Worm (Caenorhabditis elegans) whole organism, young adult: Measurements from ENCODE around the gene srt-74.

Source experiments
- C17E4.6 ChIP-seq: fragments of 200-800 bp; sonication (Bioruptor generic); IDR thresholded peaks from 2 replicates; pipeline ENCODE4 v1.3.6; 2022; ENCODE audit warnings: missing genetic modification reagents, missing genetic modification characterization, missing compliant biosample characterization
- D2030.7 ChIP-seq: fragments of 200-800 bp; sonication (Bioruptor generic); IDR thresholded peaks from 2 replicates; pipeline ENCODE4 v1.3.6; 2022; ENCODE audit warnings: missing genetic modification reagents, missing genetic modification characterization, missing compliant biosample characterization
- ama-1 ChIP-seq, 3 experiments: fragments of 150-350 bp in 1 of 3; sonication (generic microtip) in 2 of 3; optimal IDR thresholded peaks; 2 replicates each; lab custom pipeline; 2014 to 2018; ENCODE audit warnings: missing biosample characterization in 2 of 3, missing genetic modification characterization in 2 of 3, missing genetic modification reagents in 2 of 3
- attf-3 ChIP-seq: fragments of 200-800 bp; sonication (Bioruptor generic); conservative IDR thresholded peaks from 2 replicates; pipeline ENCODE4 v1.3.6; 2022; ENCODE audit warnings: missing genetic modification reagents, missing genetic modification characterization, missing compliant biosample characterization
- egl-44 ChIP-seq: fragments of 200-800 bp; sonication (Bioruptor generic); IDR thresholded peaks from 2 replicates; pipeline ENCODE4 v1.3.6; 2022; ENCODE audit warnings: missing genetic modification reagents, missing genetic modification characterization, missing compliant biosample characterization
- egrh-3 ChIP-seq: fragments of 200-800 bp; sonication (Bioruptor generic); IDR thresholded peaks from 2 replicates; pipeline ENCODE4 v1.3.6; 2022; ENCODE audit warnings: missing genetic modification reagents, missing genetic modification characterization, missing compliant biosample characterization
- ets-4 ChIP-seq: fragments of 200-800 bp; sonication (Bioruptor generic); optimal IDR thresholded peaks from 2 replicates; lab custom pipeline; 2018; ENCODE audit warnings: mild to moderate bottlenecking, missing genetic modification characterization, missing compliant biosample characterization
- him-1 ChIP-seq: sonication (generic microtip); optimal IDR thresholded peaks from 2 replicates; lab custom pipeline; 2016; ENCODE audit warnings: missing genotype, missing genetic modification reagents, missing genetic modification characterization, missing compliant biosample characterization
- lsl-1 ChIP-seq: fragments of 200-800 bp; sonication (Bioruptor generic); optimal IDR thresholded peaks from 2 replicates; lab custom pipeline; 2018; ENCODE audit warnings: mild to moderate bottlenecking, missing genetic modification characterization, moderate library complexity, missing compliant biosample characterization
- nfya-1 ChIP-seq: sonication (generic microtip); optimal IDR thresholded peaks from 2 replicates; lab custom pipeline; 2017; ENCODE audit warnings: antibody characterized with exemption, missing compliant biosample characterization, missing genetic modification characterization, borderline replicate concordance; ENCODE audit not compliant: insufficient read depth
- nhr-27 ChIP-seq: fragments of 200-800 bp; sonication (Bioruptor generic); optimal IDR thresholded peaks from 2 replicates; lab custom pipeline; 2018; ENCODE audit warnings: mild to moderate bottlenecking, missing genetic modification characterization, moderate library complexity, missing compliant biosample characterization
- snpc-4 ChIP-seq, 5 experiments: fragments of 150-350 bp in 1 of 5; sonication (generic microtip) in 4 of 5; optimal IDR thresholded peaks; 2 replicates each; lab custom pipeline; 2014 to 2018; ENCODE audit warnings: missing genetic modification characterization in 5 of 5, missing biosample characterization in 3 of 5, antibody characterized with exemption in 2 of 5, mild to moderate bottlenecking in 2 of 5, missing compliant biosample characterization in 2 of 5, missing genotype in 2 of 5, moderate library complexity in 2 of 5, missing genetic modification reagents in 1 of 5
- xnd-1 ChIP-seq: sonication (generic microtip); optimal IDR thresholded peaks from 2 replicates; lab custom pipeline; 2016; ENCODE audit warnings: missing genotype, missing genetic modification reagents, missing genetic modification characterization, missing compliant biosample characterization

DNA sequence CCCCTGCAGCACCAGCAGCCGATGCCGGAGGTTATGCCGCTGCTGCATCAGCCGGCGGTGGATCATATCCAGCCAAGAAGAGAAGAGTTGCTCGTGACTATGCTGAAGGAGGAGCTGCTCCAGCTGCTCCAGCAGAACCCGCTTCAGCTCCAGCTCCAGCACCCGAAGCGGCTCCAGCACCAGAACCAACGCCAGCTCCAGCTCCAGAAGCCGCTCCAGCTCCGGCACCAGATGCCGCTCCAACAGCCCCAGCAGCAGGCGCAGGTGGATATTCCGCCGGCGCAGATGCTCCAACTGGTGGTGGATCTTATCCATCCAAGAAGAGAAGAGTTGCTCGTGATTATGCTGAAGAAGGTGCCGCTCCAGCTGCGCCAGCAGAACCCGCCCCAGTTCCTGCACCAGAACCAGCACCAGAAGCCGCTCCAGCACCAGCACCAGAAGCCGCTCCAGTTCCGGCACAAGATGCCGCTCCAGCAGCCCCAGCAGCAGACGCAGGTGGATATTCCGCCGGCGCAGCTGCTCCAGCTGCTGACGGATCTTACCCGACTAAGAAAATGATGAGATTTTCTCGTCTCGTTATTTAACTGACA lies 38.7 kb upstream of the srt-74 start:
- TF ChIP-seq ets-4: no peak
- no peak for TF ChIP-seq attf-3 (GFP tag; lab: Robert Waterston, UW)
- no peak for TF ChIP-seq nhr-27
- no peak for TF ChIP-seq egl-44
- TF ChIP-seq C17E4.6 (GFP tag; lab: Robert Waterston, UW): no peak
- TF ChIP-seq xnd-1 (tag; lab: Kevin White, UChicago): no peak
- TF ChIP-seq egrh-3 (GFP tag; lab: Robert Waterston, UW): peak; percentile 98
- TF ChIP-seq him-1 (tag; lab: Kevin White, UChicago): no peak
- no peak for TF ChIP-seq ama-1 (optimal IDR thresholded peaks at IDR 0.05; lab: Kevin White, UChicago)
- TF ChIP-seq ama-1 (GFP tag; optimal IDR thresholded peaks at IDR 0.05; lab: Kevin White, UChicago): no peak
- no peak for TF ChIP-seq D2030.7
- TF ChIP-seq lsl-1 (GFP tag; lab: Kevin White, UChicago): no peak
- TF ChIP-seq nfya-1 (tag; lab: Kevin White, UChicago): no peak
- no peak for TF ChIP-seq snpc-4 (GFP tag; optimal IDR thresholded peaks at IDR 0.05; lab: Kevin White, UChicago)
- TF ChIP-seq snpc-4 (tag; optimal IDR thresholded peaks at IDR 0.05; lab: Kevin White, UChicago): no peak
